Worm (Caenorhabditis elegans) whole organism, late embryonic: ENCODE measurements around the gene try-12.

Source experiments
- C38D4.7 ChIP-seq: fragments of 200-800 bp; sonication (Bioruptor generic); optimal IDR thresholded peaks from 2 replicates; lab custom pipeline; 2018; ENCODE audit warnings: mild to moderate bottlenecking, missing genetic modification characterization, moderate library complexity, missing compliant biosample characterization
- F13H6.1 ChIP-seq: sonication (generic microtip); optimal IDR thresholded peaks from 2 replicates; lab custom pipeline; 2016; ENCODE audit warnings: missing genetic modification characterization, missing compliant biosample characterization
- ceh-19 ChIP-seq: fragments of 200-800 bp; sonication (Bioruptor generic); optimal IDR thresholded peaks from 2 replicates; lab custom pipeline; 2018; ENCODE audit warnings: mild to moderate bottlenecking, missing genetic modification characterization, missing compliant biosample characterization
- ceh-6 ChIP-seq: fragments of 200-800 bp; sonication (Bioruptor generic); optimal IDR thresholded peaks from 2 replicates; lab custom pipeline; 2018; ENCODE audit warnings: mild to moderate bottlenecking, missing genetic modification characterization, missing compliant biosample characterization
- madf-2 ChIP-seq: sonication (generic microtip); optimal IDR thresholded peaks from 2 replicates; lab custom pipeline; 2017; ENCODE audit warnings: missing genetic modification characterization, missing compliant biosample characterization
- nhr-11 ChIP-seq: fragments of 150-350 bp; optimal IDR thresholded peaks from 2 replicates; lab custom pipeline; 2014; ENCODE audit warnings: missing biosample characterization, missing genetic modification characterization
- pqm-1 ChIP-seq: sonication (generic microtip); optimal IDR thresholded peaks from 2 replicates; lab custom pipeline; 2016; ENCODE audit warnings: missing genetic modification characterization, missing compliant biosample characterization

DNA sequence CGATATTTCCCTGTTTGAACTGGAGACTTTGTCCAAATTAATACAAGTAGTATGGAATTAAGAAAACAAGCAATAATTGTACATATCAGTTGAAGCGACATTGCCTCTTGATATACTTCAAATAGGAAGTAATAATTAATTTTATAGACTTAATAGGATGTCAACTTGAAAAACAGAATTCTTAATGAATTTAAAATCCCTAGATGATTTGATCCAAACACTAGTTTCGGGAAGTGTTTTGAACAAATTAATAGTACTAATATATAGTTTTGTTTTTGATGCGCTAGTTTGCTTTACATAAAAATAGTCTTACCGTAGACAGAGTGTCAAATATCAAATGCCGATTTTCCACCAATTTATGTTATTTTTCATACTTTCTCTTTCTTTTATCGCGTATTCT lies 29.3 kb downstream of the try-12 start, which contains the start of gene str-190:
- TF ChIP-seq nhr-11 (tag; lab: Kevin White, UChicago) (no peak), ceh-19 (GFP tag; lab: Kevin White, UChicago) (no peak), pqm-1 (tag; lab: Kevin White, UChicago) (no peak), ceh-6 (GFP tag; lab: Kevin White, UChicago) (no peak), C38D4.7 (GFP tag; lab: Kevin White, UChicago) (no peak), madf-2 (tag; lab: Kevin White, UChicago) (no peak), F13H6.1 (tag; lab: Kevin White, UChicago) (no peak)
